Worm (Caenorhabditis elegans): ENCODE results near the gene slc-28.1.

slc-28.1 gene

DNA sequence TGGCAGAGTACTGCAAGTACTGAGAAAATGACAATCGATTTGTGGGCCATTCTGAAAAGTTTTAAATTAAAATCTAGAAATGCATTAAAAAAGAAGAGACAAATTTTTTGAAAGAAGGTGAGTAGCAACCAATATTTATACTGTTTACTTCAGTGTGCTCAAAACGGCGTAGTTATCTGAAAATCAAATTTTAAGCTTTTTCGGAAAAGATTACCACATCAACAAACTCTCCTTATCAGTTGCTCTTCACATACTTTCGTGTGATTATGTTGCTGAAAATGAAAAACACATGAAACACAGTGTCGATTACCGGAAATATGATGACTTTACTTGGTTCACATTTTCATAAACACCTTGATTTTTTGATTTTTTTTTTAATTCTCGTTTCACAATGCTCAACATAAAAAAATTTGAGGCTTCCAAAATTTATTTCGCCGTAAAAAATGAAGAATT lies 19.0 kb downstream of the slc-28.1 start, which contains the start of gene lys-7:
Gene lys-7 (minus strand): TSS at position 51 of the 453 bp plus-strand sequence.
- TF ChIP-seq tbx-8 (GFP tag; optimal IDR thresholded peaks at IDR 0.05): no peak
- TF ChIP-seq nhr-2 (tag; optimal IDR thresholded peaks at IDR 0.05): no peak
- no peak for TF ChIP-seq ztf-11 (tag; optimal IDR thresholded peaks at IDR 0.05)
- no peak for TF ChIP-seq nhr-237 (tag; optimal IDR thresholded peaks at IDR 0.05)
- TF ChIP-seq elt-3 (tag; optimal IDR thresholded peaks at IDR 0.05): no peak
- TF ChIP-seq mab-5 (tag; optimal IDR thresholded peaks at IDR 0.05): no peak
- TF ChIP-seq elt-1 (tag; optimal IDR thresholded peaks at IDR 0.05; ENCODE audit: borderline replicate concordance, insufficient read depth): no peak
- no peak for TF ChIP-seq ces-1 (GFP tag; optimal IDR thresholded peaks at IDR 0.05)
- TF ChIP-seq M03D4.4 (tag; optimal IDR thresholded peaks at IDR 0.05): no peak
- TF ChIP-seq nhr-28 (tag; optimal IDR thresholded peaks at IDR 0.05): no peak
- no peak for TF ChIP-seq lin-32 (GFP tag; optimal IDR thresholded peaks at IDR 0.05)
- TF ChIP-seq ceh-39 (tag; optimal IDR thresholded peaks at IDR 0.05): no peak
- no peak for TF ChIP-seq lsy-2 (tag; optimal IDR thresholded peaks at IDR 0.05)

DNA sequence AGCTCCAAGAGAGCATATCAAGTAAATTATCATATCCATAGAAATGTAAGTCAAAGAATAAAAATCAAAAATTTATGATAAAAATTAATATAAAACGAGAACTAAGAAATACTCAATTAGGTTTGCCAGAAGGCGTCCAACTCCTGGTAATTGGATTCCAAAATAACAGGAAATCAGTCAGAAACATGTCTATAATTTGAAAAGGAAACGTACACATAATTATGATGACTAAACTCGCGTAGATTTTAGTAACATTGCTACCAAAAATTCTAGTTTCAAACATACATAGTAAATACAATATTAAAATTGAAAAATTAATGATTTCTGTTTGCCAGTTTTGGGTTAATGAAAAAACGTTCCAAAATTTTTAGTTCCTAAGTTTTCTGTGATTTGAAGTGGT lies 21.1 kb downstream of the slc-28.1 start, which contains the start of gene srbc-33:
Gene srbc-33 (minus strand): TSS at position 101 of the 400 bp plus-strand sequence.
- TF ChIP-seq unc-120 (tag; optimal IDR thresholded peaks at IDR 0.05; ENCODE audit: poor library complexity, severe bottlenecking): no peak
- TF ChIP-seq bed-3 (GFP tag; optimal IDR thresholded peaks at IDR 0.05): no peak
- TF ChIP-seq flh-1 (GFP tag; optimal IDR thresholded peaks at IDR 0.05): no peak
- no peak for TF ChIP-seq ceh-83 (GFP tag; optimal IDR thresholded peaks at IDR 0.05)
- TF ChIP-seq zip-8 (tag; optimal IDR thresholded peaks at IDR 0.05): no peak
- no peak for TF ChIP-seq lin-13 (tag; optimal IDR thresholded peaks at IDR 0.05)
- no peak for TF ChIP-seq ztf-11 (tag; optimal IDR thresholded peaks at IDR 0.05)
- no peak for TF ChIP-seq ceh-43 (GFP tag; optimal IDR thresholded peaks at IDR 0.05)
- TF ChIP-seq cnd-1 (tag; optimal IDR thresholded peaks at IDR 0.05): no peak
- TF ChIP-seq snpc-4 (tag; optimal IDR thresholded peaks at IDR 0.05): no peak
- no peak for TF ChIP-seq drap-1 (GFP tag; optimal IDR thresholded peaks at IDR 0.05)
- no peak for TF ChIP-seq lin-32 (GFP tag; optimal IDR thresholded peaks at IDR 0.05)
- TF ChIP-seq lsy-2 (tag; optimal IDR thresholded peaks at IDR 0.05): no peak
- no peak for TF ChIP-seq elt-1 (tag; optimal IDR thresholded peaks at IDR 0.05; ENCODE audit: borderline replicate concordance, insufficient read depth)
- no peak for TF ChIP-seq mep-1 (tag; optimal IDR thresholded peaks at IDR 0.05)

DNA sequence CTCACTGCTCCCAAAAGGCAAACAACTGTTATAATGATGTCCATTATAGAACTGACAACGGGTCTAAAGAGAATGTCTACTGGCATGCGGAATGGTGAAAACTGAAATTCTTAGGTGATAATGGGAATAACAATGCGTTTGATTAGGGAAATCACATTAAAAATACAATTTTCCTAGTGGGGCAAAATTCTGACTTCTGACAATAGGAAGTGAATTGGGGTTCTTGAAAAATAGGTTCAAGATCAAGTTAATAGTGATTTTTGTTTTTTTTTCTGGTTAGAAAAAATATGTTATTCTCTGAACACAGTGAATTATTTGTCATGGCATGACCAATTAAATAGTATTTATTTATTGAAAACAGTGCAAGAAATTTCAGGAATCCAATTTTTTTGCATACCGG lies 23.2 kb downstream of the slc-28.1 start, which contains the start of gene srbc-32:
Gene srbc-32 (minus strand): TSS at position 101 of the 400 bp plus-strand sequence.
- no peak for TF ChIP-seq bed-3 (GFP tag; optimal IDR thresholded peaks at IDR 0.05)
- TF ChIP-seq drap-1 (GFP tag; optimal IDR thresholded peaks at IDR 0.05): no peak
- no peak for TF ChIP-seq lin-32 (GFP tag; optimal IDR thresholded peaks at IDR 0.05)
- no peak for TF ChIP-seq blmp-1 (tag; optimal IDR thresholded peaks at IDR 0.05)
- TF ChIP-seq sptf-1 (tag; optimal IDR thresholded peaks at IDR 0.05): no peak
- TF ChIP-seq nhr-28 (tag; optimal IDR thresholded peaks at IDR 0.05): no peak
- no peak for TF ChIP-seq unc-120 (tag; optimal IDR thresholded peaks at IDR 0.05; ENCODE audit: poor library complexity, severe bottlenecking)
- no peak for TF ChIP-seq nhr-76 (tag; optimal IDR thresholded peaks at IDR 0.05)

DNA sequence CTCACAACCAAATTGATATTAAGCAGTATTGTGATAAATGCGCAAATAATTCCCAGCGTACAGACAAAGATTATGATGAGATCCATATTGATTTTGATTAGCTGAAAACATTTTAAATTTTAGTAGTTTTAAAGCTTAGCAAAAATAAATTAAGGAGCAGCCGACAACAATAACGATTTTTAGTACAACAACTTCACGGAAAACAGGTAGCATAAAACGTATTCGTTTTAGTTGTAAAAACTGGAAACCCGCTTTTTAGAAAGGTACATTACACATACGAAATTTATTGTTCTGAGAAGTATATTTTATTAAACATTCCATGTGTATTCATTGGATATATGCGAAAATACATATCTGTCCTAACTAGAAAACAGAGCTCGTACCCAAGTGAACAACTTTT lies 26.8 kb downstream of the slc-28.1 start, which contains the start of gene srbc-36:
Gene srbc-36 (minus strand): TSS at position 101 of the 400 bp plus-strand sequence.
- no peak for TF ChIP-seq lsy-2 (tag; optimal IDR thresholded peaks at IDR 0.05)
- TF ChIP-seq mab-5 (tag; optimal IDR thresholded peaks at IDR 0.05): no peak
- no peak for TF ChIP-seq mls-2 (tag; optimal IDR thresholded peaks at IDR 0.05)
- TF ChIP-seq nhr-76 (tag; optimal IDR thresholded peaks at IDR 0.05): no peak
- no peak for TF ChIP-seq bed-3 (GFP tag; optimal IDR thresholded peaks at IDR 0.05)
- no peak for TF ChIP-seq elt-3 (tag; optimal IDR thresholded peaks at IDR 0.05)
- no peak for TF ChIP-seq zip-8 (tag; optimal IDR thresholded peaks at IDR 0.05)

DNA sequence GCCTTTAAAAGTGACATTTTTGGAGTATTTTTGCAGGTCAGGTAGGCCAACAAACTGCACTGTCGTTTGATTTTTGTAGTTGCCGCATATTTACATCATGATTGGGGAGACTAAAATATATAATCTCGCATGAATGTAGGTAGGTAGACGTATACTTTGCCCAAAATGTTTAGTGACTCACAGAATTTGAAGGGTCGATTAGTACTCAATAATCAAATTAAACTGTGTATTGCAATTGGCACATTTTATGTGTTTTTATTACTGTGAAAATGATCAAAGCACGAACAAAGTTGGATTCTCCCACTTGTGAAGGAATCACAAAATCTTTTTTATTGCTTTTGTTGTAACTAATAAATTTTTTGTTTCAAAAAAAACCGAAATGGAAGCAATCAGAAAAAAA lies 33.3 kb downstream of the slc-28.1 start, which contains the start of gene C07G3.15:
Gene C07G3.15 (minus strand): TSS at position 101 of the 400 bp plus-strand sequence.
- TF ChIP-seq lin-32 (GFP tag; optimal IDR thresholded peaks at IDR 0.05): no peak
- TF ChIP-seq ceh-43 (GFP tag; optimal IDR thresholded peaks at IDR 0.05): no peak
- no peak for TF ChIP-seq unc-120 (tag; optimal IDR thresholded peaks at IDR 0.05; ENCODE audit: poor library complexity, severe bottlenecking)
- no peak for TF ChIP-seq tbx-8 (GFP tag; optimal IDR thresholded peaks at IDR 0.05)
- TF ChIP-seq ceh-39 (tag; optimal IDR thresholded peaks at IDR 0.05): no peak
- TF ChIP-seq lsy-2 (tag; optimal IDR thresholded peaks at IDR 0.05): no peak
- no peak for TF ChIP-seq zip-8 (tag; optimal IDR thresholded peaks at IDR 0.05)
- TF ChIP-seq ces-1 (GFP tag; optimal IDR thresholded peaks at IDR 0.05): no peak
- no peak for TF ChIP-seq M03D4.4 (tag; optimal IDR thresholded peaks at IDR 0.05)
- no peak for TF ChIP-seq lin-13 (tag; optimal IDR thresholded peaks at IDR 0.05)
- no peak for TF ChIP-seq elt-1 (tag; optimal IDR thresholded peaks at IDR 0.05; ENCODE audit: borderline replicate concordance, insufficient read depth)

All from whole organism, mixed stage, embryonic.